Worm (Caenorhabditis elegans) whole organism, L4/young adult: ENCODE results near the gene hrg-3.

Experiments used
- W03F9.2 ChIP-seq: fragments of 150-350 bp; optimal IDR thresholded peaks from 2 replicates; lab custom pipeline; 2014; ENCODE audit warnings: missing biosample characterization, missing genetic modification characterization
- dao-5 ChIP-seq: sonication (generic microtip); optimal IDR thresholded peaks from 2 replicates; lab custom pipeline; 2016; ENCODE audit warnings: missing genotype, missing genetic modification characterization, moderate library complexity, missing compliant biosample characterization
- him-1 ChIP-seq: sonication (generic microtip); optimal IDR thresholded peaks from 2 replicates; lab custom pipeline; 2016; ENCODE audit warnings: missing genotype, missing genetic modification reagents, missing genetic modification characterization, missing compliant biosample characterization

The hrg-3 gene

DNA sequence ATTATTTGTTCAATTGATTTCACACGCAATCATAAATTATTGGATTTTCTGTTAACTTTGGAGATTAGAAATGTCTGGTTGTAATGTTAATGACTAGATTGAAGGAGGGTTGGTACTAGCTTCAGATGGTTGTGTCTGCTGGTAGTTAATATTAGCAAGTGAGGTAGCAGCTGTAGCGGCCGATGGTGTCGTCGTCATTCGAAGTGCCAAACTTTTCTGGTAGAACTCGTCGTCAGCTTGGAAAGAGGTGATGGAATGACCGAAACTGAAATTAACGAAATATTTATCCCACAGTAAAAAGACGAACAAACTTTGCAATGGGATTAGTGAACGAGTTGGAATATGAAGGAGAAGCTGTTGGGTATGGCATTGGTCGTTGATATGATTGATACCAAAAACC is 8.3 kb downstream of the hrg-3 start:
- no peak for TF ChIP-seq W03F9.2 (tag; lab: Kevin White, UChicago)
- no peak for TF ChIP-seq him-1 (tag; lab: Kevin White, UChicago)
- no peak for TF ChIP-seq dao-5 (tag; lab: Kevin White, UChicago)

DNA sequence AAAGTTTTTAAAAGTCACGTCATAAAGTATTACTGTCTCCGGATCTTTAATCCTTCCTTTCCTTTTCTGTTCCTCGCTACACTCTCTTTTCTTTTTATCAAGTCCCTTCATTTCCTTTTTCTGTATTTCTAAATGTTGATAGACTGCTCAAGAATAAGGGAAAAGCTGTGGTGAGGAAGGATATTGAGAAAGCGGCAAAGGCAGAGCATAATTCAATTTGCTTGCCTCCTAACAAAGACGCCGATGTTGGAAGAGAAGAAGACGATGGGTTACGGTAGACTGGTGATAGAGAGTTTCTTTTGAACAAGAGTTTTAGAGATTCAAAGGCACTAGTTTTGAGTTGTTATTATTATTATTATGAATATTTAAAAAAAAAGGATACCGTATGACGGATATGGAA is 9.4 kb downstream of the hrg-3 start:
- no peak for TF ChIP-seq him-1 (tag; lab: Kevin White, UChicago)

DNA sequence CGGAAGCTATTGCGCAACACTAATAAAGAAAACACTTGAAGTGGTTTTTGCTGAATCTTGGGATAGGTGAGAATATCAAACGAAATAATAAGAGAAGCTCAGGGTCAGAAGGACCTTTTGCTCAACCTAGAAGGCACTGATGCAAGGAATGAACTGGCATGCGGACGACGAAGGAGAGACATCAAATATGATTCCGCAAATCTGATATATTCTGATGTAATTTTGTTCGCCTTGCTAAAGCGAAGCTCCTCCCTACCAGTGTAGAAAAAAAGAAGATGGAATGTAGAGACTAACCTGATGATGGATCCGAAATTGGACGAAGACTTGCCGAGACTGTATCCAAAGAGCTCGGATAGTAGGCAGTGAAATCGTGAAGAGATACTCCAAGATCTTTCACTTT is 11.7 kb downstream of the hrg-3 start:
- TF ChIP-seq him-1 (tag; lab: Kevin White, UChicago), result no peak
- TF ChIP-seq W03F9.2 (tag; lab: Kevin White, UChicago), result no peak
- no peak for TF ChIP-seq dao-5 (tag; lab: Kevin White, UChicago)

DNA sequence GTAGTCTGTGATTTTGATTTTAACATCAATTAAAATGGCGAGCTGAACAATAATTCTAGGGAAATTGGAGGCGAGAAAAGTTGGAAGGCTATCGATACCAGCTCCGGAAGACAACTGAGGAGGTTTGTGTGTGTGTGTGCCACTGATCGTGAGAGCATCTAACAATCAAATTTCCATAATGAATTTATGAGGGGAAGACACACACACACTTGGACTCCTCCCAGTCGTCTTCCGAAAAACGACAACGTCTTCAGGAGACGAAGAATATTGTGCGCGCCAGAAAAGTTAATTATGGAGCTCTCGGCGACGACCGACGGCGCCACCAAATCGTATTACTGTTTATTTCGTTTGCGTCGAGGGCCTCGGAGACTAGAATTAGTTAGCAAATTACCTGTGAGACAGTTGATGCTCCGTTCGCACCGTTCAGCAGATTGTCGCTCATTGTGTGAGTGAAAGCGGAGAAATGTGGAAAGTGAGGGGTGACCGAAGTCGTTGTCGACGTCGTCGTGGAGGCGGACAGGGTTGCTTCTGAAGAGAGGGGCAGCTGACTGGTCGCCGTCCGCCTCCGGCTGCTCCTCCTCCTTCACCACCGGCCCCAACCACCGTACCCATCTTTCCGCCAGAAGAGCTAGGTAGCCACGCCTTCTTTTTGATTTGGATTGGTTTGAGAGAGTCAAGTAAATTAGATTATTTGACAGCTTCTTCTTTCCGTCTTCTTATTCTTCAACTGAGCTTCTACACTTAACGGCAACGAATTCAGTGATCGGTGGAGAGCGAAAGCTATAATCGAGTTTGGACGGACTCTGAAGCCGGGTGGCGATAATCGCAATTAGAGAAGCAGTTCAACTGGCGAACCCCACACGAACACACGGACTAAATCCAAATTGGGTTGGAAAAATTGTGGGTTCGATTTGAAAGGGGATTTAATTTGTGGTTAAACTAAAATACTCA is 12.8 kb downstream of the hrg-3 start, which contains the start of gene unc-42:
Gene unc-42 (minus strand): TSS at position 564 of the 951 bp plus-strand sequence.
- no peak for TF ChIP-seq him-1 (tag; lab: Kevin White, UChicago)
- no peak for TF ChIP-seq dao-5 (tag; lab: Kevin White, UChicago)
- TF ChIP-seq W03F9.2 (tag; lab: Kevin White, UChicago), result no peak

DNA sequence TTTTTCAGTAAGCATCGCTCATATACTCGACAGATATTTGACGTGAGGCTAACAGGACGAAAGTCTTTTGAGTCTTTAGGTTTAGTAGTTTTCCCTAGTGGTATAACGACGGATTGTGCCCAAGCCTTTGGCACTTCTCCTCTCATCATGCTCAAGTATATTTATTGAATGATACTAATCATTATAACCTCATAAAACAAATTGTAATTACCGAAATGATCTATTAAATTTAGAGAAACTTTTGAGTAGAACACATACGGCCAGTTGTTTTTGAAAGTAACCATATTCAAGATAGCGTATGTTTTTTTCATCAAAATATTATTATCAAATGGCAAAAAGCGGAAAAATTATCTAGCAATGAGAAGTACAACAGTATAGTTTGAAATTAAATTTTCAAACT is 15.0 kb downstream of the hrg-3 start:
- no peak for TF ChIP-seq dao-5 (tag; lab: Kevin White, UChicago)
- TF ChIP-seq him-1 (tag; lab: Kevin White, UChicago), result no peak
- no peak for TF ChIP-seq W03F9.2 (tag; lab: Kevin White, UChicago)

DNA sequence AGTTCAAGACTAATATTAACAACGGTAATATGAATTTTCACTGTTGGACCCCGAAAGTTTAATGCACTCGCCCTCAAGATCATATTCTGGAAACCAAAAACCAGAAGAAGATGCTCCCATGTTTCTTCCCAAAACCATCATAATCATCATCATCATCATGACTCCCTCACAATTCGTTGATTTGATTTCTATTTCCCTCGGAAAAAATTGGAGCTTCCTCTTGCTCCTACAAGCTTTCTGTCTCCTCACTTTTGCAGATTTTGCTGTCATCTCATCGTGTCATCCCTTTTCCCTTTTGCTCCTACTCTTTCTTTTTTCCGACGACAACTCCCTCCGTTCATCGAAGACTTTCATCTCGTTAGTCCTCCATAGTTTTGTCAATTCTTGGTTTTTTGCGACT is 15.7 kb downstream of the hrg-3 start, which contains the start of gene F46B6.2:
Gene F46B6.2 (plus strand): TSS at position 316 of the 400 bp plus-strand sequence.
- TF ChIP-seq dao-5 (tag; lab: Kevin White, UChicago), result no peak
- TF ChIP-seq him-1 (tag; lab: Kevin White, UChicago), result no peak
- TF ChIP-seq W03F9.2 (tag; lab: Kevin White, UChicago), result no peak

DNA sequence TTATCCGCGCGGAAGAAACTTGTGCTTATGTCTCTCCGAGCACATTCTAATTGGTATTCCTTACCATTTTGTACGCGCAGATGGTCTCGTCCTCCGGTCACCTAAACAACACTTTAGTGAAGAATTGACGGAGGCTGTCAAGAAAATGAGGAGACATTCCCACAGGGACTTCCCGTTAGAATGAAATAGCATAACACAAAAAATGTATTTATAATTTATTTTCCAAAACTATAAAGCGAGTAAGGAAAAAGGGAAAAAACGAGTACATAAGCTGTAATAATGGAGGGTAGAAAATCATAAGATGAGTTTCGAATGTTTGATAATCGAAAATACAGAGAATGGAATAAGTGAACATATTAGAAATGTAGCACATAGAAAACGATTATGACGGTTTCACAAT is 19.5 kb downstream of the hrg-3 start, which contains the start of gene F46B6.12:
Gene F46B6.12 (minus strand): TSS at position 101 of the 400 bp plus-strand sequence.
- TF ChIP-seq dao-5 (tag; lab: Kevin White, UChicago), result no peak
- no peak for TF ChIP-seq W03F9.2 (tag; lab: Kevin White, UChicago)
- TF ChIP-seq him-1 (tag; lab: Kevin White, UChicago), result no peak

DNA sequence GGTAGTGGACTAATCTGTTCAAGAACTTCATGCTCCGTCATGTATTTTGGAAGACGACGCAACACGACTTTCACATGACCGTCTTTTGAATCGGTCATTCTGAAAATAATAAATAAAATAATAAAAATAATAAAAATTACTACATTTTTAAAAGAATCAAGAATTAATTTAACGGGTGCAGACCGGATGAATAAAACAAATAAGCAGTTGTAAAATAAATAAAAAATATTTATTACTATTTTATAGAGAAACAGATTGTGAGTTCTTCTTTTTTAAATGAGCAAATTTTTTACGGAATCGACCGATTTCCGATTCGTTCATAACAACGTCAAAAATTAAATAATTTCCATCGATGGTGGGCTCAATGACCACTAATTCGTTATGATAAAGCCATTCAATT is 21.4 kb downstream of the hrg-3 start, which contains the start of gene smg-4:
Gene smg-4 (minus strand): TSS at position 101 of the 400 bp plus-strand sequence.
- TF ChIP-seq W03F9.2 (tag; lab: Kevin White, UChicago) (no peak), dao-5 (tag; lab: Kevin White, UChicago) (no peak), him-1 (tag; lab: Kevin White, UChicago) (no peak)

DNA sequence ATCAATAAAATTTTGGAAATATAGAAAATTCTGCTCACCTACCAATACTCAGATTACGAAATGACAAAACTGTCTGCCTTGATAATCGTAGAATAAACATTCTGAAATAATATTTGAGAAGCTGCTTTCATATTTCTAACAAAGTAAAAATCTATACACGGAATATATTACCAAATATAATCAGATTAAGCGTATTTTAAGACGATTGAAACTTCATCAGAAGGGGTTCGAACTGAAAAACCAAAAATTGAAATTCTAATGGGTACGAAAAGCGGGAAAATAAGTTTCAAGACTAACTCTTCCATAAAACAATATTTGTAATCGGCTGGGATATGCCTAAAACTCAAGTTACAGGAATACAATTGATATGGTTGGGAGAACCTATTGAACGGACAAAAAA is 23.1 kb downstream of the hrg-3 start, which contains the start of gene F46B6.4:
Gene F46B6.4 (minus strand): TSS at position 101 of the 400 bp plus-strand sequence.
- no peak for TF ChIP-seq W03F9.2 (tag; lab: Kevin White, UChicago)
- no peak for TF ChIP-seq him-1 (tag; lab: Kevin White, UChicago)
- no peak for TF ChIP-seq dao-5 (tag; lab: Kevin White, UChicago)

DNA sequence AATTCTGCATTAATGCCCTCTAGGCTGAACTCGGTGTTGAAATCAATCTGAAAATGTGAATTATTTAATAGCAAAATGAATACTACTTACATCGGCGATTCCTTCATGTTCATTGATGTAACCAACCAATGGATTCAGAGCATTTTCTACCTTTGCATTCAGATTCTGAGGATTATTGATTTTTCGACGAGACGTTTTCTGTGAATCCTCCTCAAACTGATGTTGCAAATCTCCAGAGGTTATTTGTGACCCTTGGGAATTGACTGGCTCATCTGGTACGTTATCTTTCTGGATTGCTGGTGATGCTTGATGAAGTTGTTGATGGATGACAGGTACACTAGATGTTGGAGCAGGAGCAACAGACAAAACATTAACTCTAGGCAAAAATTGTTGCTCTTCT is 25.8 kb downstream of the hrg-3 start:
- TF ChIP-seq W03F9.2 (tag; lab: Kevin White, UChicago) (no peak), him-1 (tag; lab: Kevin White, UChicago) (no peak), dao-5 (tag; lab: Kevin White, UChicago) (no peak)

DNA sequence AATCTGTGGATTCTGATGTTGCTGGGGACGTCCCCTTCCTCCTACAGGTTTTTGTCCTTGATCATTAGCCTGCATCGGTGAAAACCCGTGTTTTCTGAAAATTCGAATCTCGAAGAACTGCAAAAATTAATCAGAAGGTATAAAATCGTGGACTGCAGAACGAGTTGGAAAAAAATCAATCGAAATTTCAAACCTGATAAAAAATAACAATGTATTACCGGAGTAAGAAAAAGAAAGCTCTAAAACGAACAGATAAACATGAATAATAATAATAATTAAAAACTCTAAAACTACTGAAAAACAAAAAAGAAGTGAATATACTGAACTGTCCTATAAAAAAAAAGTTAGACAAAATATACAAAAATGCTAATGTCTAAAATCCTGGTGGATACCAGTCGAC is 26.7 kb downstream of the hrg-3 start, which contains the start of gene F46B6.5:
Gene F46B6.5 (minus strand): TSS at position 101 of the 400 bp plus-strand sequence.
- no peak for TF ChIP-seq dao-5 (tag; lab: Kevin White, UChicago)
- no peak for TF ChIP-seq him-1 (tag; lab: Kevin White, UChicago)
- TF ChIP-seq W03F9.2 (tag; lab: Kevin White, UChicago), result no peak

DNA sequence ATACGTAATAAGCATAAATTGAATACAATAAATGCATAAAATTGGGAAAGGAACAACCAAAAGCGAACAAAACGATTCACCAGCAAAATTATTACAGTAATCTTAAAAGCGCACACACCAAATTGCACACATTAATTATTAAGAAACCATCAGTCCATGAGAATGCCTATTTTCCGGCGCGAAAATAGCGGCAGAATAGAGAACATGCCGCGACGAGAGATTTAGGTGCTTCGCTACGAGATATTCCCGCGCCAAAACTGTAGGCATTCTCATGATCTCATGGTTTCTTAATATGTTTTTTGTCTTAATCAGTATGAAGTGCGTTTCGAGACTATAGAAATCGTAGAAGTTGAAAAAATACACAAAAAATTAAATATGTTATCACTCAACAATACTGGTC is 27.9 kb downstream of the hrg-3 start:
- TF ChIP-seq W03F9.2 (tag; lab: Kevin White, UChicago), result no peak
- no peak for TF ChIP-seq him-1 (tag; lab: Kevin White, UChicago)
- TF ChIP-seq dao-5 (tag; lab: Kevin White, UChicago), result no peak

DNA sequence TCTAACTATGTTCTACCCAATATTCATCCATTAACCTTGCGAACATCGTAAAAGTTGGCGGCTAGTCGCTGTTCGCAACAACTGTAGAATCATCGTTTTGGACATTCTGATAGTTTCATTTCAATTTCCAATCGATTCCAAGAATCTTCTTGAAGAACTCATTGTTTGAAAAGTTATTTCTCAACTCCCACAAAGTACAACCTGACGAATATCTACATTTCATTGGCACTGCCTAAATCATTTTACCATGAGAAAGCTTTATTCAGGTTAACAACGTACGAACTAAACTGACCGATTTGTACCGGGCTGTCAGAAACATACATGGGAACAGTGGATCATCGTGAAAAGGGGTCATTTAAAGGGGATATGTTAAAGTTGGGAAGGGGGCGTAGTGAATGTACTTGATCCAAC is 30.5 kb downstream of the hrg-3 start, which contains the start of gene F46B6.6:
Gene F46B6.6 (minus strand): TSS at position 148 of the 411 bp plus-strand sequence.
- TF ChIP-seq W03F9.2 (tag; lab: Kevin White, UChicago) (no peak), dao-5 (tag; lab: Kevin White, UChicago) (no peak), him-1 (tag; lab: Kevin White, UChicago) (no peak)
